Worm (Caenorhabditis elegans) whole organism, L3 larva: ENCODE results near the gene dhhc-1.

Source experiments
- R02D3.7 ChIP-seq: fragments of 150-350 bp; optimal IDR thresholded peaks from 2 replicates; lab custom pipeline; 2014; ENCODE audit warnings: missing biosample characterization, missing genetic modification characterization
- ZK546.5 ChIP-seq: sonication (generic microtip); optimal IDR thresholded peaks from 2 replicates; lab custom pipeline; 2017; ENCODE audit warnings: missing biosample characterization, missing genetic modification characterization
- aly-2 ChIP-seq: fragments of 150-350 bp; optimal IDR thresholded peaks from 2 replicates; lab custom pipeline; 2014; ENCODE audit warnings: missing biosample characterization, missing genetic modification characterization
- ama-1 ChIP-seq: fragments of 150-350 bp; optimal IDR thresholded peaks from 2 replicates; lab custom pipeline; 2018
- ceh-16 ChIP-seq: sonication (generic microtip); optimal IDR thresholded peaks from 2 replicates; lab custom pipeline; 2017; ENCODE audit warnings: missing biosample characterization, missing genetic modification characterization
- ceh-28 ChIP-seq: fragments of 150-350 bp; optimal IDR thresholded peaks from 2 replicates; lab custom pipeline; 2014; ENCODE audit warnings: missing biosample characterization, missing genetic modification reagents, missing genetic modification characterization
- ceh-82 ChIP-seq: fragments of 150-350 bp; optimal IDR thresholded peaks from 2 replicates; lab custom pipeline; 2014; ENCODE audit warnings: missing biosample characterization, missing genetic modification characterization
- ceh-9 ChIP-seq: sonication (generic microtip); optimal IDR thresholded peaks from 2 replicates; lab custom pipeline; 2018; ENCODE audit warnings: missing biosample characterization, missing genetic modification characterization
- daf-12 ChIP-seq: fragments of 150-350 bp; optimal IDR thresholded peaks from 2 replicates; lab custom pipeline; 2014; ENCODE audit warnings: missing biosample characterization, missing genetic modification reagents, missing genetic modification characterization
- egl-27 ChIP-seq: sonication (generic microtip); optimal IDR thresholded peaks from 4 replicates; lab custom pipeline; 2017; ENCODE audit warnings: missing biosample characterization, missing genetic modification reagents, missing genetic modification characterization
- egl-5 ChIP-seq: fragments of 150-350 bp; optimal IDR thresholded peaks from 2 replicates; lab custom pipeline; 2017; ENCODE audit warnings: missing biosample characterization, missing genetic modification reagents, missing genetic modification characterization, inconsistent platforms
- elt-1 ChIP-seq: fragments of 150-350 bp; optimal IDR thresholded peaks from 2 replicates; lab custom pipeline; 2014; ENCODE audit warnings: missing biosample characterization, missing genetic modification characterization
- elt-2 ChIP-seq: sonication (generic microtip); optimal IDR thresholded peaks from 2 replicates; lab custom pipeline; 2016; ENCODE audit warnings: missing genetic modification reagents, mild to moderate bottlenecking, missing genetic modification characterization, missing compliant biosample characterization
- elt-3 ChIP-seq, 3 experiments: fragments of 150-350 bp in 1 of 3; sonication (generic microtip) in 2 of 3; optimal IDR thresholded peaks; 2 replicates in 2 of 3; 4 replicates in 1 of 3; lab custom pipeline; 2014 to 2017; ENCODE audit warnings: missing biosample characterization in 3 of 3, missing genetic modification characterization in 3 of 3
- eor-1 ChIP-seq, 2 experiments: fragments of 150-350 bp; optimal IDR thresholded peaks; 2 replicates each; lab custom pipeline; 2014 to 2018; ENCODE audit warnings: missing biosample characterization in 2 of 2, missing genetic modification characterization in 2 of 2
- fkh-10 ChIP-seq: sonication (generic microtip); optimal IDR thresholded peaks from 2 replicates; lab custom pipeline; 2017; ENCODE audit warnings: missing biosample characterization, missing genetic modification reagents, missing genetic modification characterization
- fkh-2 ChIP-seq: fragments of 150-350 bp; optimal IDR thresholded peaks from 2 replicates; lab custom pipeline; 2014; ENCODE audit warnings: missing biosample characterization, missing genetic modification reagents, missing genetic modification characterization
- fos-1 ChIP-seq: fragments of 150-350 bp; optimal IDR thresholded peaks from 2 replicates; lab custom pipeline; 2014; ENCODE audit warnings: missing biosample characterization, missing genetic modification characterization
- hmg-11 ChIP-seq: sonication (generic microtip); optimal IDR thresholded peaks from 2 replicates; lab custom pipeline; 2016; ENCODE audit warnings: missing genetic modification characterization, missing compliant biosample characterization
- jun-1 ChIP-seq: fragments of 150-350 bp; optimal IDR thresholded peaks from 2 replicates; lab custom pipeline; 2014; ENCODE audit warnings: missing biosample characterization, missing genetic modification reagents, missing genetic modification characterization
- lin-15B ChIP-seq: fragments of 150-350 bp; optimal IDR thresholded peaks from 2 replicates; lab custom pipeline; 2014; ENCODE audit warnings: missing biosample characterization, missing genetic modification characterization
- lin-39 ChIP-seq: fragments of 150-350 bp; optimal IDR thresholded peaks from 2 replicates; lab custom pipeline; 2018; ENCODE audit warnings: missing biosample characterization, missing genetic modification reagents, missing genetic modification characterization
- lsy-12 ChIP-seq: sonication (generic microtip); optimal IDR thresholded peaks from 2 replicates; lab custom pipeline; 2016; ENCODE audit warnings: mild to moderate bottlenecking, missing genetic modification characterization, missing compliant biosample characterization
- mdl-1 ChIP-seq: fragments of 150-350 bp; optimal IDR thresholded peaks from 2 replicates; lab custom pipeline; 2014; ENCODE audit warnings: missing biosample characterization, missing genetic modification characterization
- mml-1 ChIP-seq: fragments of 150-350 bp; sonication (generic microtip); optimal IDR thresholded peaks from 3 replicates; lab custom pipeline; 2014; ENCODE audit warnings: missing biosample characterization, missing genetic modification characterization
- nfya-1 ChIP-seq: sonication (generic microtip); optimal IDR thresholded peaks from 2 replicates; lab custom pipeline; 2017; ENCODE audit warnings: missing genetic modification characterization, mild to moderate bottlenecking, missing compliant biosample characterization, antibody characterized with exemption, moderate library complexity; ENCODE audit not compliant: insufficient read depth
- nhr-12 ChIP-seq: fragments of 150-350 bp; optimal IDR thresholded peaks from 2 replicates; lab custom pipeline; 2014; ENCODE audit warnings: missing biosample characterization, missing genetic modification characterization
- nhr-23 ChIP-seq: fragments of 150-350 bp; optimal IDR thresholded peaks from 2 replicates; lab custom pipeline; 2014; ENCODE audit warnings: missing biosample characterization, missing genetic modification reagents, missing genetic modification characterization
- nhr-25 ChIP-seq: sonication (generic microtip); optimal IDR thresholded peaks from 2 replicates; lab custom pipeline; 2017; ENCODE audit warnings: missing biosample characterization, missing genetic modification characterization
- nhr-28 ChIP-seq: fragments of 150-350 bp; optimal IDR thresholded peaks from 2 replicates; lab custom pipeline; 2014; ENCODE audit warnings: missing biosample characterization, missing genetic modification characterization
- nhr-43 ChIP-seq: sonication (generic microtip); optimal IDR thresholded peaks from 2 replicates; lab custom pipeline; 2016; ENCODE audit warnings: mild to moderate bottlenecking, missing genetic modification characterization, missing compliant biosample characterization; ENCODE audit not compliant: poor library complexity, severe bottlenecking
- nhr-67 ChIP-seq: fragments of 150-350 bp; optimal IDR thresholded peaks from 2 replicates; lab custom pipeline; 2014; ENCODE audit warnings: missing biosample characterization, missing genetic modification characterization
- nhr-76 ChIP-seq: fragments of 150-350 bp; sonication (generic microtip); optimal IDR thresholded peaks from 5 replicates; lab custom pipeline; 2014; ENCODE audit warnings: missing biosample characterization, missing genetic modification characterization
- nhr-77 ChIP-seq: fragments of 150-350 bp; optimal IDR thresholded peaks from 2 replicates; lab custom pipeline; 2014; ENCODE audit warnings: missing biosample characterization, missing genetic modification characterization
- pha-4 ChIP-seq: fragments of 150-350 bp; optimal IDR thresholded peaks from 2 replicates; lab custom pipeline; 2014; ENCODE audit warnings: missing biosample characterization, missing genetic modification reagents, missing genetic modification characterization
- pqm-1 ChIP-seq: fragments of 150-350 bp; optimal IDR thresholded peaks from 2 replicates; lab custom pipeline; 2017; ENCODE audit warnings: missing biosample characterization, missing genetic modification characterization, inconsistent platforms
- sea-2 ChIP-seq: fragments of 150-350 bp; sonication (generic microtip); optimal IDR thresholded peaks from 4 replicates; lab custom pipeline; 2014; ENCODE audit warnings: missing biosample characterization, missing genetic modification reagents, missing genetic modification characterization
- tbx-2 ChIP-seq: sonication (generic microtip); optimal IDR thresholded peaks from 2 replicates; lab custom pipeline; 2016; ENCODE audit warnings: mild to moderate bottlenecking, missing genetic modification characterization, missing compliant biosample characterization
- unc-39 ChIP-seq: sonication (generic microtip); optimal IDR thresholded peaks from 4 replicates; lab custom pipeline; 2017; ENCODE audit warnings: missing biosample characterization, missing genetic modification characterization
- unc-62 ChIP-seq: fragments of 150-350 bp; sonication (generic microtip); optimal IDR thresholded peaks from 4 replicates; lab custom pipeline; 2014; ENCODE audit warnings: missing biosample characterization, missing genetic modification reagents, missing genetic modification characterization
- zag-1 ChIP-seq: fragments of 150-350 bp; optimal IDR thresholded peaks from 2 replicates; lab custom pipeline; 2014; ENCODE audit warnings: missing biosample characterization, missing genetic modification characterization
- ztf-11 ChIP-seq: fragments of 150-350 bp; optimal IDR thresholded peaks from 2 replicates; lab custom pipeline; 2014; ENCODE audit warnings: missing biosample characterization, missing genetic modification characterization
- ztf-4 ChIP-seq: fragments of 150-350 bp; optimal IDR thresholded peaks from 2 replicates; lab custom pipeline; 2014; ENCODE audit warnings: missing biosample characterization, missing genetic modification characterization

dhhc-1 gene

ce11 chrX:15116514-15116913 lies 16.3 kb upstream of the dhhc-1 start, which contains the start of gene R07D5.2:
R07D5.2 (minus strand) TSS chrX:15116614.
- TF ChIP-seq R02D3.7 (no peak), daf-12 (tag; lab: Kevin White, UChicago) (no peak), tbx-2 (no peak), ceh-9 (no peak), nfya-1 (no peak), ceh-28 (tag; lab: Kevin White, UChicago) (no peak), aly-2 (tag; lab: Kevin White, UChicago) (no peak), mml-1 (tag; lab: Kevin White, UChicago) (no peak), elt-2 (no peak), lin-15B (tag; lab: Kevin White, UChicago) (no peak), pha-4 (no peak)

ce11 chrX:15115748-15116147 lies 15.5 kb upstream of the dhhc-1 start:
- TF ChIP-seq zag-1 (tag; lab: Kevin White, UChicago) (no peak), fkh-2 (tag; lab: Kevin White, UChicago) (no peak), hmg-11 (tag; lab: Kevin White, UChicago) (no peak), nhr-28 (tag; lab: Kevin White, UChicago) (no peak), aly-2 (tag; lab: Kevin White, UChicago) (no peak), nhr-43 (no peak), ceh-28 (tag; lab: Kevin White, UChicago) (no peak), eor-1 (tag; optimal IDR thresholded peaks at IDR 0.05; lab: Kevin White, UChicago) (no peak), mml-1 (tag; lab: Kevin White, UChicago) (no peak), pha-4 (no peak), ama-1 (lab: Kevin White, UChicago) (no peak), elt-2 (no peak), fos-1 (tag; lab: Kevin White, UChicago) (no peak), nhr-67 (tag; lab: Kevin White, UChicago) (no peak)

ce11 chrX:15112172-15112571 lies 12.0 kb upstream of the dhhc-1 start:
- no peak for TF ChIP-seq sea-2
- no peak for TF ChIP-seq ZK546.5 (tag; lab: Kevin White, UChicago)
- TF ChIP-seq fkh-10 (GFP tag; lab: Kevin White, UChicago), result no peak
- TF ChIP-seq lsy-12 (tag; lab: Kevin White, UChicago), result no peak
- TF ChIP-seq ceh-9, result no peak
- no peak for TF ChIP-seq hmg-11 (tag; lab: Kevin White, UChicago)
- no peak for TF ChIP-seq fkh-2 (tag; lab: Kevin White, UChicago)
- no peak for TF ChIP-seq mdl-1 (tag; lab: Kevin White, UChicago)
- TF ChIP-seq, all 47 proteins: peak for 0

- TF ChIP-seq nhr-25 (tag; lab: Kevin White, UChicago) (peak; percentile 27), lin-39 (no peak), elt-3 (tag; optimal IDR thresholded peaks at IDR 0.05; lab: Kevin White, UChicago) (no peak), hmg-11 (tag; lab: Kevin White, UChicago) (no peak), ceh-16 (tag; lab: Kevin White, UChicago) (no peak), nhr-23 (tag; lab: Kevin White, UChicago) (peak; percentile 37), nhr-76 (tag; lab: Kevin White, UChicago) (no peak)
These were observed 7.6 kb upstream of the dhhc-1 start, which contains the start of gene mlt-9 for ce11 chrX:15107747-15108252. mlt-9 (minus strand) TSS chrX:15107797.

ce11 chrX:15104963-15105493 lies 4.8 kb upstream of the dhhc-1 start:
- TF ChIP-seq pqm-1 (tag; lab: Kevin White, UChicago), result no peak
- TF ChIP-seq egl-27 (tag; lab: Kevin White, UChicago), result no peak
- TF ChIP-seq elt-1 (tag; lab: Kevin White, UChicago), result no peak
- peak; percentile 59 for TF ChIP-seq nhr-23 (tag; lab: Kevin White, UChicago)
- peak; percentile 88 for TF ChIP-seq egl-5 (tag; lab: Kevin White, UChicago)
- no peak for TF ChIP-seq fkh-10 (GFP tag; lab: Kevin White, UChicago)
- TF ChIP-seq nhr-28 (tag; lab: Kevin White, UChicago), result no peak
- TF ChIP-seq elt-3 (tag; optimal IDR thresholded peaks at IDR 0.05; lab: Kevin White, UChicago), result peak in 1 of 3 experiments; percentile 5
- no peak for TF ChIP-seq unc-39 (tag; lab: Kevin White, UChicago)
- no peak for TF ChIP-seq jun-1
- peak; percentile 28 for TF ChIP-seq nhr-43
- no peak for TF ChIP-seq ztf-4
- peak; percentile 13 for TF ChIP-seq unc-62 (GFP tag; lab: Kevin White, UChicago)
- TF ChIP-seq elt-2, result no peak
- peak; percentile 82 for TF ChIP-seq nhr-25 (tag; lab: Kevin White, UChicago)
- no peak for TF ChIP-seq nhr-67 (tag; lab: Kevin White, UChicago)
- TF ChIP-seq ztf-11, result no peak
- TF ChIP-seq sea-2, result no peak
- TF ChIP-seq pha-4, result no peak
- TF ChIP-seq ceh-9, result no peak
- TF ChIP-seq nhr-77, result no peak
- TF ChIP-seq ceh-82 (tag; lab: Kevin White, UChicago), result no peak
- TF ChIP-seq nfya-1, result peak; percentile 1
- TF ChIP-seq ceh-16 (tag; lab: Kevin White, UChicago), result no peak
- no peak for TF ChIP-seq nhr-12 (tag; lab: Kevin White, UChicago)
- TF ChIP-seq aly-2 (tag; lab: Kevin White, UChicago), result no peak
- no peak for TF ChIP-seq mdl-1 (tag; lab: Kevin White, UChicago)
